Worm (Caenorhabditis elegans): Measurements from ENCODE around the gene utx-1.

DNA sequence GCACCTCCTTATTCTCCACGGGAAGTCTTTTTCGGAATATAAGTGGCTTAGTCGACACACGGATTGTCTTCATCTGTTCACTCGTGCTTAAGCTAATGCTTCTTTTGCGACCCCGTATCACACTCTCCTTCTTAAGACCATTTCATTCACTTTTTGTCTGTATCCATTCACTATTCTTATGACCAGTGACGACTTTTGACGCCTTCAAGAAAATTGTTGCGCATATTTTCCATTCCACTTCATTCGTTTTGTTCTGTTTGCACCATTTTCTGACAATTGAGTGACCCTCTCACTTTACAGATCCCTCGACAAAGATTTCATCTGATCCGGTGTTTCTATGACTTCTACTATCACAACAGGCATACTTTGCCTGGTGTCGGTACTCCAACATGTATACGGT lies 49.4 kb upstream of the utx-1 start, which contains the start of gene H03E18.1:
- no peak for TF ChIP-seq dmd-8 (GFP tag; IDR thresholded peaks at IDR 0.05)
- TF ChIP-seq nhr-76 (tag; optimal IDR thresholded peaks at IDR 0.05) = no peak
- no peak for TF ChIP-seq F49E8.2 (tag; optimal IDR thresholded peaks at IDR 0.05; ENCODE audit: borderline replicate concordance)
- no peak for TF ChIP-seq php-3 (GFP tag; IDR thresholded peaks at IDR 0.05)
- no peak for TF ChIP-seq nhr-25 (tag; optimal IDR thresholded peaks at IDR 0.05; ENCODE audit: borderline replicate concordance, insufficient read depth)
- TF ChIP-seq nhr-77 (tag; optimal IDR thresholded peaks at IDR 0.05) = no peak

All from whole organism, L4 larva.